Worm (Caenorhabditis elegans): ENCODE data around the gene F55A4.7.

F55A4.7 gene

ce11 chrX:1017456-1017855, 20.8 kb downstream of the F55A4.7 start, which contains the start of the genes F55A4.13 and nlf-1:
F55A4.13 (minus strand) TSS chrX:1017556.
nlf-1 (minus strand) TSS chrX:1017567.
- no peak for TF ChIP-seq pag-3 (tag; optimal IDR thresholded peaks at IDR 0.05; ENCODE audit: borderline replicate concordance, insufficient read depth)
- TF ChIP-seq nhr-47 (tag; optimal IDR thresholded peaks at IDR 0.05) = no peak
- TF ChIP-seq tbx-2 (tag; optimal IDR thresholded peaks at IDR 0.05) = no peak
- no peak for TF ChIP-seq lir-3 (tag; optimal IDR thresholded peaks at IDR 0.05; ENCODE audit: poor library complexity)
- no peak for TF ChIP-seq ztf-4 (tag; optimal IDR thresholded peaks at IDR 0.05)
- TF ChIP-seq swsn-7 (tag; optimal IDR thresholded peaks at IDR 0.05) = no peak

DNA sequence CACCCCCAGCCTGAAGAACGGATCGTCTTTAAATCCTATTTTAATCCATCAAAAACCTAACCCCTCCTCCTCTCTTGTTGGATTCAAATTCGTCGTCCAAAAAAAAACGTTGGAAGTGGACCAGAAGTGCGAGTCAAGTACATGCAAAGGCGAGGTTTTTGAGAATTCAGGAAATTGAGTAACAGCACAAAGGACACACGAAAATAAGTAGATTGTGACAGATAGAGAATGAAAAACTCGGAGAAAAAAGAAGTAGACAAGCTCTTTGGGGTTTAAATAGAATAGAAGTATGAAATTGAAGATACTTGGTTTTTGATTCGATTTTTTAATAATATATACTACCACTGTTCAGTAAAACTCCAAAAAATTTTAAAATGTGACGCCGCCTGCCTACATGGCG, 23.5 kb downstream of the F55A4.7 start:
- no peak for TF ChIP-seq vab-15 (tag; optimal IDR thresholded peaks at IDR 0.05)
- peak; percentile 79 for TF ChIP-seq fkh-10 (GFP tag; optimal IDR thresholded peaks at IDR 0.05)
- TF ChIP-seq unc-98 (GFP tag; IDR thresholded peaks at IDR 0.05) = no peak
- TF ChIP-seq aha-1 (tag; optimal IDR thresholded peaks at IDR 0.05) = no peak
- peak; percentile 57 for TF ChIP-seq nhr-85 (tag)
- TF ChIP-seq pqm-1 (tag; optimal IDR thresholded peaks at IDR 0.05) = no peak
- no peak for TF ChIP-seq unc-30 (tag; optimal IDR thresholded peaks at IDR 0.05)
- peak; percentile 58 for TF ChIP-seq lin-14 (GFP tag; optimal IDR thresholded peaks at IDR 0.05)

DNA sequence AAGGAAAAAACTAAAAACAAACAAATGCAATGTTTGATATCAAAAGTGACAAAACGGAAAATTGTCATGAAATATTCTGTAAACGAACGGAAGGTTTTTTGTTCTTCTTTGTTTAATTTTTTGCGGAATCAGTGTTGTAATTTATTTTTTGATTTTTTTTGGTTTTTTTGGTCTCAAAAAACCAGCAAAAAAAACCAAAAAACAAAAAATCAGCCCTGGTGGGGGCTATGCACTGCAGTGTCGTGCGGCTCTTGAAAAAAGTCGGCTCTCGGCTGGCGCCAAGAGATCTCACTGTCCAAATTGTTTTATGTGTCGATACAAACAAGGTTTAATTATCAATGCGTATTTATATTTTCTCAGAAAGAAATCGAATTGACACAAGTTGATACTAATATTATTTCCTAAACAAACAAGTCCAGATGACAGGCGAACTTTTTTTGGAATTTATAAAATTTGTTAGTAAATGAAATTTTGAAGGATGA, 25.8 kb downstream of the F55A4.7 start:
- TF ChIP-seq snu-23 (GFP tag; optimal IDR thresholded peaks at IDR 0.05) = peak; percentile 46
- no peak for TF ChIP-seq mef-2 (tag; optimal IDR thresholded peaks at IDR 0.05)
- peak; percentile 19 for TF ChIP-seq lir-3 (tag; optimal IDR thresholded peaks at IDR 0.05; ENCODE audit: poor library complexity)
- TF ChIP-seq unc-98 (GFP tag; IDR thresholded peaks at IDR 0.05) = no peak
- TF ChIP-seq nhr-47 (tag; optimal IDR thresholded peaks at IDR 0.05) = peak; percentile 43
- TF ChIP-seq zip-4 (GFP tag; optimal IDR thresholded peaks at IDR 0.05) = no peak
- no peak for TF ChIP-seq rnt-1 (tag; optimal IDR thresholded peaks at IDR 0.05)
- no peak for TF ChIP-seq mab-9 (GFP tag; IDR thresholded peaks at IDR 0.05)
- peak; percentile 48 for TF ChIP-seq nhr-19 (GFP tag; conservative IDR thresholded peaks at IDR 0.05)
- no peak for TF ChIP-seq ceh-8 (GFP tag; optimal IDR thresholded peaks at IDR 0.05)
- TF ChIP-seq nhr-76 (tag; optimal IDR thresholded peaks at IDR 0.05) = no peak
- TF ChIP-seq nhr-85 (tag) = peak; percentile 84
- TF ChIP-seq nhr-28 (tag; optimal IDR thresholded peaks at IDR 0.05) = no peak
- TF ChIP-seq aly-2 (tag; optimal IDR thresholded peaks at IDR 0.05) = no peak
- TF ChIP-seq vab-15 (tag; optimal IDR thresholded peaks at IDR 0.05) = no peak
- TF ChIP-seq ceh-63 (GFP tag; optimal IDR thresholded peaks at IDR 0.05) = no peak
- peak; percentile 30 for TF ChIP-seq C16A3.4 (tag; optimal IDR thresholded peaks at IDR 0.05)
- TF ChIP-seq blmp-1 (tag; optimal IDR thresholded peaks at IDR 0.05) = peak; percentile 4
- TF ChIP-seq nhr-71 (tag; optimal IDR thresholded peaks at IDR 0.05) = peak; percentile 66
- peak; percentile 23; the same call in 1 of the 2 replicates for TF ChIP-seq ceh-88 (GFP tag; IDR thresholded peaks at IDR 0.05)
- no peak for TF ChIP-seq hlh-4 (tag; optimal IDR thresholded peaks at IDR 0.05)
- peak; percentile 6 for TF ChIP-seq C04F5.9 (tag; optimal IDR thresholded peaks at IDR 0.05)
- TF ChIP-seq pax-3 (tag; optimal IDR thresholded peaks at IDR 0.05) = peak; percentile 48
- peak; percentile 53 for TF ChIP-seq elt-2 (tag; optimal IDR thresholded peaks at IDR 0.05)
- TF ChIP-seq nhr-84 (tag; optimal IDR thresholded peaks at IDR 0.05) = no peak
- TF ChIP-seq pag-3 (tag; optimal IDR thresholded peaks at IDR 0.05; ENCODE audit: borderline replicate concordance, insufficient read depth) = no peak
- TF ChIP-seq lin-35 (GFP tag; optimal IDR thresholded peaks at IDR 0.05) = peak in 1 of 2 experiments; percentile 52
- TF ChIP-seq lsy-2 (tag; optimal IDR thresholded peaks at IDR 0.05) = peak in 1 of 2 experiments; percentile 31
- TF ChIP-seq nhr-20 (tag; optimal IDR thresholded peaks at IDR 0.05) = peak; percentile 28
- TF ChIP-seq jun-1 (tag; optimal IDR thresholded peaks at IDR 0.05) = no peak
- TF ChIP-seq nhr-90 (tag; optimal IDR thresholded peaks at IDR 0.05; ENCODE audit: poor library complexity) = peak; percentile 80
- no peak for TF ChIP-seq efl-1 (optimal IDR thresholded peaks at IDR 0.05)
- peak in 1 of 2 experiments; percentile 92 for TF ChIP-seq efl-1 (GFP tag; optimal IDR thresholded peaks at IDR 0.05 in 1 of 2)
- peak; percentile 90 for TF ChIP-seq ama-1 (optimal IDR thresholded peaks at IDR 0.05)
